Worm (Caenorhabditis elegans) whole organism, L1 larva: ENCODE results near the gene C35C5.8.

Source experiments
- F16B12.6 ChIP-seq: fragments of 150-350 bp; optimal IDR thresholded peaks from 2 replicates; lab custom pipeline; 2014; ENCODE audit warnings: missing biosample characterization, missing genetic modification characterization
- ceh-8 ChIP-seq: fragments of 200-800 bp; sonication (Bioruptor generic); optimal IDR thresholded peaks from 2 replicates; lab custom pipeline; 2018; ENCODE audit warnings: mild to moderate bottlenecking, missing genetic modification characterization, moderate library complexity, missing compliant biosample characterization
- ceh-82 ChIP-seq, 3 experiments: fragments of 150-350 bp in 1 of 3; sonication (generic microtip) in 2 of 3; optimal IDR thresholded peaks; 2 replicates each; lab custom pipeline; 2014 to 2017; ENCODE audit warnings: missing biosample characterization in 3 of 3, missing genetic modification characterization in 3 of 3
- fkh-8 ChIP-seq: sonication (generic microtip); optimal IDR thresholded peaks from 2 replicates; lab custom pipeline; 2016; ENCODE audit warnings: mild to moderate bottlenecking, missing genetic modification characterization, missing compliant biosample characterization
- fos-1 ChIP-seq: fragments of 150-350 bp; optimal IDR thresholded peaks from 2 replicates; lab custom pipeline; 2014; ENCODE audit warnings: missing biosample characterization, missing genetic modification characterization
- lsy-2 ChIP-seq, 2 experiments: fragments of 150-350 bp; optimal IDR thresholded peaks; 2 replicates each; lab custom pipeline; 2014; ENCODE audit warnings: missing biosample characterization in 2 of 2, missing genetic modification characterization in 2 of 2
- nhr-12 ChIP-seq: sonication (generic microtip); optimal IDR thresholded peaks from 2 replicates; lab custom pipeline; 2017; ENCODE audit warnings: missing biosample characterization, missing genetic modification characterization
- nhr-19 ChIP-seq: fragments of 200-800 bp; sonication (Bioruptor generic); conservative IDR thresholded peaks from 2 replicates; pipeline ENCODE4 v1.3.6; 2022; ENCODE audit warnings: missing genetic modification characterization, missing compliant biosample characterization
- nhr-47 ChIP-seq: sonication (generic microtip); optimal IDR thresholded peaks from 2 replicates; lab custom pipeline; 2016; ENCODE audit warnings: mild to moderate bottlenecking, missing genetic modification characterization, moderate library complexity, missing compliant biosample characterization
- nhr-71 ChIP-seq: sonication (generic microtip); optimal IDR thresholded peaks from 2 replicates; lab custom pipeline; 2016; ENCODE audit warnings: mild to moderate bottlenecking, missing genetic modification characterization, moderate library complexity, missing compliant biosample characterization
- snpc-4 ChIP-seq: fragments of 150-350 bp; optimal IDR thresholded peaks from 2 replicates; lab custom pipeline; 2014; ENCODE audit warnings: missing biosample characterization, missing genetic modification characterization

ce11 chrX:11551808-11552207 is 18.4 kb downstream of the C35C5.8 start:
- TF ChIP-seq lsy-2 (tag; optimal IDR thresholded peaks at IDR 0.05; lab: Kevin White, UChicago) (no peak), fos-1 (tag; lab: Kevin White, UChicago) (no peak), nhr-71 (tag; lab: Kevin White, UChicago) (no peak), ceh-82 (tag; optimal IDR thresholded peaks at IDR 0.05; lab: Kevin White, UChicago) (no peak), snpc-4 (tag; lab: Kevin White, UChicago) (no peak), nhr-19 (GFP tag; lab: Robert Waterston, UW) (no peak), F16B12.6 (tag; lab: Kevin White, UChicago) (no peak), fkh-8 (tag; lab: Kevin White, UChicago) (no peak), ceh-8 (GFP tag; lab: Kevin White, UChicago) (no peak), nhr-47 (no peak), nhr-12 (tag; lab: Kevin White, UChicago) (no peak)
